Fruit fly (Drosophila melanogaster) whole organism, embryonic: ENCODE data around the gene CG5639.
A peak's percentile ranks its signal among the peaks of the same experiment; 100 is the strongest.

Experiments
- BEAF-32 ChIP-seq: fragments of 200-800 bp; sonication (Bioruptor generic); optimal IDR thresholded peaks from 3 replicates; lab custom pipeline; 2017; ENCODE audit warnings: missing biosample characterization, missing genetic modification characterization, mild to moderate bottlenecking, moderate library complexity, missing genetic modification reagents
- Blimp-1 ChIP-seq: fragments of 200-800 bp; sonication (Bioruptor generic); optimal IDR thresholded peaks from 3 replicates; lab custom pipeline; 2018; ENCODE audit warnings: missing biosample characterization, missing genetic modification characterization, mild to moderate bottlenecking, moderate library complexity, missing genetic modification reagents
- CG1024 ChIP-seq: fragments of 200-800 bp; sonication (Bioruptor generic); IDR thresholded peaks from 2 replicates; pipeline ENCODE4 v1.3.6; 2022; ENCODE audit warnings: missing biosample characterization, missing genetic modification characterization
- CG10654 ChIP-seq: fragments of 200-800 bp; sonication (Bioruptor generic); optimal IDR thresholded peaks from 2 replicates; lab custom pipeline; 2016; ENCODE audit warnings: missing biosample characterization, missing genetic modification characterization
- CG11085 ChIP-seq: fragments of 200-800 bp; sonication (Bioruptor generic); IDR thresholded peaks from 2 replicates; pipeline ENCODE4 v1.3.6; 2022; ENCODE audit warnings: missing biosample characterization, missing genetic modification characterization
- CG12391 ChIP-seq: fragments of 200-800 bp; sonication (Bioruptor generic); optimal IDR thresholded peaks from 3 replicates; lab custom pipeline; 2018; ENCODE audit warnings: missing biosample characterization, mild to moderate bottlenecking, missing genetic modification characterization, moderate library complexity
- CG12659 ChIP-seq: fragments of 200-800 bp; sonication (Bioruptor generic); optimal IDR thresholded peaks from 3 replicates; lab custom pipeline; 2017; ENCODE audit warnings: mild to moderate bottlenecking, missing biosample characterization, missing genetic modification reagents, missing genetic modification characterization
- CG13894 ChIP-seq: fragments of 200-800 bp; sonication (Bioruptor generic); optimal IDR thresholded peaks from 3 replicates; lab custom pipeline; 2018; ENCODE audit warnings: missing biosample characterization, mild to moderate bottlenecking, missing genetic modification characterization, moderate library complexity
- CG14441 ChIP-seq: fragments of 200-800 bp; sonication (Bioruptor generic); IDR thresholded peaks from 2 replicates; pipeline ENCODE4 v1.3.6; 2022; ENCODE audit warnings: missing biosample characterization, missing genetic modification characterization
- CG14710 ChIP-seq: fragments of 200-800 bp; sonication (Bioruptor generic); optimal IDR thresholded peaks from 3 replicates; lab custom pipeline; 2019; ENCODE audit warnings: missing biosample characterization, mild to moderate bottlenecking, missing genetic modification characterization, moderate library complexity
- CG15011 ChIP-seq: fragments of 200-800 bp; sonication (Bioruptor generic); optimal IDR thresholded peaks from 3 replicates; lab custom pipeline; 2018; ENCODE audit warnings: missing biosample characterization, mild to moderate bottlenecking, missing genetic modification characterization
- CG16863 ChIP-seq: fragments of 200-800 bp; sonication (Bioruptor generic); optimal IDR thresholded peaks from 3 replicates; lab custom pipeline; 2016; ENCODE audit warnings: missing biosample characterization, missing genetic modification characterization
- CG17361 ChIP-seq: fragments of 200-800 bp; sonication (Bioruptor generic); IDR thresholded peaks from 3 replicates; pipeline ENCODE4 v1.3.6; 2022; ENCODE audit warnings: missing biosample characterization, missing genetic modification characterization
- CG18011 ChIP-seq: fragments of 200-800 bp; sonication (Bioruptor generic); optimal IDR thresholded peaks from 2 replicates; lab custom pipeline; 2017; ENCODE audit warnings: missing biosample characterization, missing genetic modification characterization, mild to moderate bottlenecking, moderate library complexity, missing genotype
- CG31365 ChIP-seq: fragments of 200-800 bp; sonication (Bioruptor generic); optimal IDR thresholded peaks from 2 replicates; lab custom pipeline; 2018; ENCODE audit warnings: missing biosample characterization, mild to moderate bottlenecking, missing genetic modification characterization
- CG31388 ChIP-seq: fragments of 200-800 bp; sonication (Bioruptor generic); optimal IDR thresholded peaks from 2 replicates; lab custom pipeline; 2016; ENCODE audit warnings: missing biosample characterization, missing genetic modification characterization
- CG32767 ChIP-seq: fragments of 200-800 bp; sonication (Bioruptor generic); IDR thresholded peaks from 2 replicates; pipeline ENCODE4 v1.3.6; 2022; ENCODE audit warnings: missing biosample characterization, missing genetic modification characterization
- CG34224 ChIP-seq: fragments of 200-800 bp; sonication (Bioruptor generic); IDR thresholded peaks from 3 replicates; pipeline ENCODE4 v1.3.6; 2022; ENCODE audit warnings: missing biosample characterization, missing genetic modification characterization; ENCODE audit not compliant: partially characterized antibody
- CG34376 ChIP-seq: fragments of 200-800 bp; sonication (Bioruptor generic); optimal IDR thresholded peaks from 2 replicates; lab custom pipeline; 2018; ENCODE audit warnings: missing biosample characterization, mild to moderate bottlenecking, missing genetic modification characterization
- CG4282 ChIP-seq: fragments of 200-800 bp; sonication (Bioruptor generic); optimal IDR thresholded peaks from 2 replicates; lab custom pipeline; 2016; ENCODE audit warnings: missing biosample characterization, missing genetic modification characterization
- CG4360 ChIP-seq: fragments of 200-800 bp; sonication (Bioruptor generic); IDR thresholded peaks from 2 replicates; pipeline ENCODE4 v1.3.6; 2022; ENCODE audit warnings: missing biosample characterization, missing genetic modification characterization
- CG6689 ChIP-seq: fragments of 200-800 bp; sonication (Bioruptor generic); IDR thresholded peaks from 2 replicates; pipeline ENCODE4 v1.3.6; 2022; ENCODE audit warnings: missing biosample characterization, missing genetic modification characterization
- CG7745 ChIP-seq: fragments of 200-800 bp; sonication (Bioruptor generic); optimal IDR thresholded peaks from 2 replicates; lab custom pipeline; 2018; ENCODE audit warnings: missing biosample characterization, mild to moderate bottlenecking, missing genetic modification characterization, moderate library complexity
- Dll ChIP-seq: fragments of 200-800 bp; sonication (Bioruptor generic); IDR thresholded peaks from 4 replicates; pipeline ENCODE4 v1.3.6; 2022; ENCODE audit warnings: missing biosample characterization, missing genetic modification characterization; ENCODE audit not compliant: partially characterized antibody
- Doc2 ChIP-seq: fragments of 200-800 bp; sonication (Bioruptor generic); IDR thresholded peaks from 2 replicates; pipeline ENCODE4 v1.3.6; 2022; ENCODE audit warnings: missing biosample characterization, missing genetic modification characterization
- Drgx ChIP-seq: fragments of 200-800 bp; sonication (Bioruptor generic); IDR thresholded peaks from 2 replicates; pipeline ENCODE4 v1.3.6; 2022; ENCODE audit warnings: missing biosample characterization, missing genetic modification characterization
- E2f1 ChIP-seq: fragments of 200-800 bp; sonication (Bioruptor generic); IDR thresholded peaks from 2 replicates; pipeline ENCODE4 v1.3.6; 2022; ENCODE audit warnings: missing biosample characterization, missing genetic modification characterization
- GATAe ChIP-seq: fragments of 200-800 bp; sonication (Bioruptor generic); conservative IDR thresholded peaks from 2 replicates; pipeline ENCODE4 v1.3.6; 2022; ENCODE audit warnings: missing biosample characterization, missing genetic modification characterization
- HmgZ ChIP-seq: fragments of 200-800 bp; sonication (Bioruptor generic); optimal IDR thresholded peaks from 2 replicates; lab custom pipeline; 2018; ENCODE audit warnings: missing biosample characterization, mild to moderate bottlenecking, missing genetic modification characterization
- Hr39 ChIP-seq: fragments of >200 bp; optimal IDR thresholded peaks from 2 replicates; lab custom pipeline; 2017
- Hr78 ChIP-seq, 2 experiments: fragments of 200-800 bp in 1 of 2; fragments of >200 bp in 1 of 2; sonication (Bioruptor generic) in 1 of 2; optimal IDR thresholded peaks; 2 replicates each; lab custom pipeline; 2017 to 2019; ENCODE audit warnings: missing biosample characterization in 2 of 2, missing genetic modification characterization in 2 of 2, mild to moderate bottlenecking in 1 of 2, moderate library complexity in 1 of 2
- Lhr ChIP-seq: fragments of 200-800 bp; sonication (Bioruptor generic); optimal IDR thresholded peaks from 3 replicates; lab custom pipeline; 2017; ENCODE audit warnings: mild to moderate bottlenecking, missing biosample characterization, missing genetic modification reagents, missing genetic modification characterization
- Max ChIP-seq: fragments of 200-800 bp; sonication (Bioruptor generic); optimal IDR thresholded peaks from 2 replicates; lab custom pipeline; 2016; ENCODE audit warnings: missing biosample characterization, mild to moderate bottlenecking, missing genetic modification characterization
- NFAT ChIP-seq: fragments of 200-800 bp; sonication (Bioruptor generic); IDR thresholded peaks from 2 replicates; pipeline ENCODE4 v1.3.6; 2022; ENCODE audit warnings: missing biosample characterization, missing genetic modification characterization
- Nf-YC ChIP-seq: fragments of 200-800 bp; optimal IDR thresholded peaks from 3 replicates; lab custom pipeline; 2019; ENCODE audit warnings: missing biosample characterization, mild to moderate bottlenecking, missing genetic modification characterization, moderate library complexity
- Sry-δ ChIP-seq: fragments of 200-800 bp; sonication (Bioruptor generic); optimal IDR thresholded peaks from 2 replicates; lab custom pipeline; 2016; ENCODE audit warnings: missing biosample characterization, missing genetic modification characterization
- ase ChIP-seq: fragments of 200-800 bp; sonication (Bioruptor generic); IDR thresholded peaks from 3 replicates; pipeline ENCODE4 v1.3.6; 2022; ENCODE audit warnings: missing biosample characterization, missing genetic modification characterization
- br ChIP-seq: fragments of >200 bp; optimal IDR thresholded peaks from 2 replicates; lab custom pipeline; 2017
- cad ChIP-seq: fragments of >200 bp; optimal IDR thresholded peaks from 2 replicates; lab custom pipeline; 2017; ENCODE audit warnings: missing biosample characterization, missing genetic modification characterization
- ci ChIP-seq: fragments of 200-800 bp; sonication (Bioruptor generic); IDR thresholded peaks from 3 replicates; pipeline ENCODE4 v1.3.6; 2022; ENCODE audit warnings: missing biosample characterization, missing genetic modification characterization
- dmrt11E ChIP-seq: fragments of 200-800 bp; sonication (Bioruptor generic); optimal IDR thresholded peaks from 3 replicates; lab custom pipeline; 2018; ENCODE audit warnings: missing biosample characterization, mild to moderate bottlenecking, missing genetic modification characterization, moderate library complexity
- fd3F ChIP-seq: fragments of 200-800 bp; sonication (Bioruptor generic); optimal IDR thresholded peaks from 2 replicates; lab custom pipeline; 2018; ENCODE audit warnings: missing biosample characterization, mild to moderate bottlenecking, missing genetic modification characterization, moderate library complexity
- mam ChIP-seq: fragments of 200-800 bp; sonication (Bioruptor generic); optimal IDR thresholded peaks from 3 replicates; lab custom pipeline; 2016; ENCODE audit warnings: missing biosample characterization, missing genetic modification characterization
- nmo ChIP-seq: fragments of 200-800 bp; sonication (Bioruptor generic); optimal IDR thresholded peaks from 2 replicates; lab custom pipeline; 2018; ENCODE audit warnings: missing biosample characterization, mild to moderate bottlenecking, missing genetic modification characterization, moderate library complexity
- ro ChIP-seq: fragments of 200-800 bp; sonication (Bioruptor generic); IDR thresholded peaks from 2 replicates; pipeline ENCODE4 v1.3.6; 2022; ENCODE audit warnings: missing biosample characterization, missing genetic modification characterization
- run ChIP-seq: fragments of 200-800 bp; sonication (Bioruptor generic); optimal IDR thresholded peaks from 3 replicates; lab custom pipeline; 2018; ENCODE audit warnings: missing biosample characterization, mild to moderate bottlenecking, missing genetic modification characterization
- slp2 ChIP-seq: fragments of 200-800 bp; sonication (Bioruptor generic); optimal IDR thresholded peaks from 2 replicates; lab custom pipeline; 2016; ENCODE audit warnings: missing biosample characterization, missing genetic modification characterization
- trh ChIP-seq: fragments of 200-800 bp; sonication (Bioruptor generic); optimal IDR thresholded peaks from 2 replicates; lab custom pipeline; 2016; ENCODE audit warnings: missing biosample characterization, missing genetic modification characterization
- twi ChIP-seq: fragments of 200-800 bp; optimal IDR thresholded peaks from 2 replicates; lab custom pipeline; 2019; ENCODE audit warnings: missing biosample characterization, mild to moderate bottlenecking, missing genetic modification characterization, moderate library complexity
- unpg ChIP-seq: fragments of 200-800 bp; sonication (Bioruptor generic); optimal IDR thresholded peaks from 3 replicates; lab custom pipeline; 2018; ENCODE audit warnings: missing biosample characterization, mild to moderate bottlenecking, missing genetic modification characterization, moderate library complexity
- wor ChIP-seq: fragments of 200-800 bp; sonication (Bioruptor generic); IDR thresholded peaks from 2 replicates; pipeline ENCODE4 v1.3.6; 2022; ENCODE audit warnings: missing biosample characterization, missing genetic modification characterization
- zen2 ChIP-seq: fragments of 200-800 bp; sonication (Bioruptor generic); IDR thresholded peaks from 3 replicates; pipeline ENCODE4 v1.3.6; 2022; ENCODE audit warnings: missing biosample characterization, missing genetic modification characterization; ENCODE audit not compliant: partially characterized antibody

CG5639 gene

dm6 chr3R:27553921-27554320 lies 42.0 kb downstream of the CG5639 start (continued):
- TF ChIP-seq CG34224 (GFP tag; lab: Robert Waterston, UW) (no peak), CG11085 (GFP tag; lab: Robert Waterston, UW) (no peak), CG7745 (tag; lab: Kevin White, UChicago) (no peak), Lhr (no peak), wor (GFP tag; lab: Robert Waterston, UW) (no peak), CG31365 (tag; lab: Kevin White, UChicago) (no peak), cad (GFP tag; lab: Kevin White, UChicago) (no peak), Doc2 (GFP tag; lab: Robert Waterston, UW) (no peak), CG31388 (no peak), HmgZ (tag; lab: Kevin White, UChicago) (no peak), twi (no peak), Drgx (peak; percentile 91), ci (GFP tag; lab: Robert Waterston, UW) (peak; percentile 82), Dll (no peak), CG15011 (GFP tag; lab: Kevin White, UChicago) (no peak), CG4360 (GFP tag; lab: Robert Waterston, UW) (no peak), CG34376 (GFP tag; lab: Kevin White, UChicago) (no peak), NFAT (no peak), mam (no peak), CG16863 (no peak), BEAF-32 (GFP tag; lab: Kevin White, UChicago) (no peak), ase (GFP tag; lab: Robert Waterston, UW) (no peak), fd3F (GFP tag; lab: Kevin White, UChicago) (no peak), CG1024 (GFP tag; lab: Robert Waterston, UW) (0 out of 2 replicates have a peak, but pooled peaks have one; percentile 26), CG12391 (peak; percentile 64), CG14710 (tag; lab: Kevin White, UChicago) (peak; percentile 43), ro (GFP tag; lab: Robert Waterston, UW) (no peak), nmo (peak; percentile 62), Nf-YC (tag; lab: Kevin White, UChicago) (no peak), br (lab: Kevin White, UChicago) (no peak), Hr39 (lab: Kevin White, UChicago) (no peak), CG13894 (no peak), CG6689 (GFP tag; lab: Robert Waterston, UW) (peak; percentile 55; the same call in 1 of the 2 replicates), CG4282 (GFP tag; lab: Kevin White, UChicago) (no peak), CG18011 (GFP tag; lab: Kevin White, UChicago) (no peak), zen2 (GFP tag; lab: Robert Waterston, UW) (no peak), Hr78 (GFP tag; optimal IDR thresholded peaks at IDR 0.05; lab: Kevin White, UChicago) (no peak), CG17361 (peak; percentile 50; the same call in 2 of the 3 replicates), GATAe (GFP tag; lab: Robert Waterston, UW) (no peak), CG32767 (GFP tag; lab: Robert Waterston, UW) (no peak), Sry-δ (GFP tag; lab: Kevin White, UChicago) (no peak), unpg (peak; percentile 65), dmrt11E (peak; percentile 49), CG12659 (peak; percentile 1), Max (GFP tag; lab: Kevin White, UChicago) (no peak), CG14441 (peak; percentile 56), run (tag; lab: Kevin White, UChicago) (no peak), Blimp-1 (GFP tag; lab: Kevin White, UChicago) (peak; percentile 67), slp2 (GFP tag; lab: Kevin White, UChicago) (no peak), trh (no peak), E2f1 (no peak), CG10654 (GFP tag; lab: Kevin White, UChicago) (peak; percentile 20)
